Fruit fly (Drosophila melanogaster) whole organism, embryonic: Measurements from ENCODE around the gene Bmcp.
A peak's percentile ranks its signal among the peaks of the same experiment; 100 is the strongest.

Experiments
- C15 ChIP-seq: fragments of 200-800 bp; sonication (Bioruptor generic); IDR thresholded peaks from 3 replicates; pipeline ENCODE4 v1.3.6; 2022; ENCODE audit warnings: missing biosample characterization, missing genetic modification characterization
- CG11247 ChIP-seq: fragments of 200-800 bp; sonication (Bioruptor generic); IDR thresholded peaks from 2 replicates; pipeline ENCODE4 v1.3.6; 2022; ENCODE audit warnings: missing biosample characterization, missing genetic modification characterization
- CG13296 ChIP-seq: fragments of 200-800 bp; sonication (Bioruptor generic); optimal IDR thresholded peaks from 3 replicates; lab custom pipeline; 2018; ENCODE audit warnings: missing biosample characterization, mild to moderate bottlenecking, missing genetic modification characterization
- CG13894 ChIP-seq: fragments of 200-800 bp; sonication (Bioruptor generic); optimal IDR thresholded peaks from 3 replicates; lab custom pipeline; 2018; ENCODE audit warnings: missing biosample characterization, mild to moderate bottlenecking, missing genetic modification characterization, moderate library complexity
- CG16863 ChIP-seq: fragments of 200-800 bp; sonication (Bioruptor generic); optimal IDR thresholded peaks from 3 replicates; lab custom pipeline; 2016; ENCODE audit warnings: missing biosample characterization, missing genetic modification characterization
- CG17328 ChIP-seq: fragments of 200-800 bp; sonication (Bioruptor generic); IDR thresholded peaks from 2 replicates; pipeline ENCODE4 v1.3.6; 2022; ENCODE audit warnings: missing biosample characterization, missing genetic modification characterization
- CG17361 ChIP-seq: fragments of 200-800 bp; sonication (Bioruptor generic); IDR thresholded peaks from 3 replicates; pipeline ENCODE4 v1.3.6; 2022; ENCODE audit warnings: missing biosample characterization, missing genetic modification characterization
- CG1832 ChIP-seq: fragments of 200-800 bp; sonication (Bioruptor generic); optimal IDR thresholded peaks from 2 replicates; lab custom pipeline; 2017; ENCODE audit warnings: missing biosample characterization, mild to moderate bottlenecking, missing genetic modification characterization, inconsistent platforms
- CG18599 ChIP-seq: fragments of 200-800 bp; sonication (Bioruptor generic); optimal IDR thresholded peaks from 3 replicates; lab custom pipeline; 2017; ENCODE audit warnings: missing biosample characterization, missing genetic modification characterization, mild to moderate bottlenecking, moderate library complexity, missing genetic modification reagents
- CG2129 ChIP-seq: fragments of 200-800 bp; sonication (Bioruptor generic); IDR thresholded peaks from 2 replicates; pipeline ENCODE4 v1.3.6; 2022; ENCODE audit warnings: missing biosample characterization, missing genetic modification characterization; ENCODE audit not compliant: partially characterized antibody
- CG31441 ChIP-seq: fragments of 200-800 bp; sonication (Bioruptor generic); IDR thresholded peaks from 2 replicates; pipeline ENCODE4 v1.3.6; 2022; ENCODE audit warnings: missing biosample characterization, missing genetic modification characterization
- CG3847 ChIP-seq: fragments of 200-800 bp; sonication (Bioruptor generic); IDR thresholded peaks from 2 replicates; pipeline ENCODE4 v1.3.6; 2022; ENCODE audit warnings: missing biosample characterization, missing genetic modification characterization
- CG5953 ChIP-seq: fragments of 200-800 bp; sonication (Bioruptor generic); IDR thresholded peaks from 2 replicates; pipeline ENCODE4 v1.3.6; 2022; ENCODE audit warnings: missing biosample characterization, missing genetic modification characterization
- CrebB ChIP-seq: fragments of 200-800 bp; sonication (Bioruptor generic); optimal IDR thresholded peaks from 3 replicates; lab custom pipeline; 2018; ENCODE audit warnings: missing biosample characterization, mild to moderate bottlenecking, missing genetic modification characterization
- D ChIP-seq, 2 experiments: fragments of 200-800 bp in 1 of 2; fragments of >200 bp in 1 of 2; sonication (Bioruptor generic) in 1 of 2; optimal IDR thresholded peaks; 2 replicates in 1 of 2; 3 replicates in 1 of 2; lab custom pipeline; 2017; ENCODE audit warnings: mild to moderate bottlenecking in 1 of 2, missing biosample characterization in 1 of 2, missing genetic modification characterization in 1 of 2, missing genetic modification reagents in 1 of 2
- E2f2 ChIP-seq: fragments of 200-800 bp; sonication (Bioruptor generic); IDR thresholded peaks from 2 replicates; pipeline ENCODE4 v1.3.6; 2022; ENCODE audit warnings: missing biosample characterization, missing genetic modification characterization
- Ets65A ChIP-seq: fragments of 200-800 bp; sonication (Bioruptor generic); peaks from one replicate; lab custom pipeline; 2016; ENCODE audit warnings: missing biosample characterization, missing genetic modification characterization
- Ets97D ChIP-seq: fragments of 200-800 bp; sonication (Bioruptor generic); optimal IDR thresholded peaks from 3 replicates; lab custom pipeline; 2016; ENCODE audit warnings: missing biosample characterization, missing genetic modification characterization
- Gsc ChIP-seq: fragments of 200-800 bp; sonication (Bioruptor generic); IDR thresholded peaks from 2 replicates; pipeline ENCODE4 v1.3.6; 2022; ENCODE audit warnings: missing biosample characterization, missing genetic modification characterization
- Hand ChIP-seq: fragments of 200-800 bp; sonication (Bioruptor generic); optimal IDR thresholded peaks from 2 replicates; lab custom pipeline; 2017; ENCODE audit warnings: mild to moderate bottlenecking, missing biosample characterization, missing genetic modification reagents, missing genetic modification characterization
- Hr78 ChIP-seq, 2 experiments: fragments of 200-800 bp in 1 of 2; fragments of >200 bp in 1 of 2; sonication (Bioruptor generic) in 1 of 2; optimal IDR thresholded peaks; 2 replicates each; lab custom pipeline; 2017 to 2019; ENCODE audit warnings: missing biosample characterization in 2 of 2, missing genetic modification characterization in 2 of 2, mild to moderate bottlenecking in 1 of 2, moderate library complexity in 1 of 2
- MESR4 ChIP-seq: fragments of 200-800 bp; sonication (Bioruptor generic); optimal IDR thresholded peaks from 2 replicates; lab custom pipeline; 2018; ENCODE audit warnings: missing biosample characterization, mild to moderate bottlenecking, missing genetic modification characterization, moderate library complexity
- Myb ChIP-seq: fragments of 200-800 bp; sonication (Bioruptor generic); optimal IDR thresholded peaks from 2 replicates; lab custom pipeline; 2016; ENCODE audit warnings: missing biosample characterization, missing genetic modification characterization
- Optix ChIP-seq: fragments of 200-800 bp; sonication (Bioruptor generic); IDR thresholded peaks from 3 replicates; pipeline ENCODE4 v1.3.6; 2022; ENCODE audit warnings: missing biosample characterization, missing genetic modification characterization
- Poxn ChIP-seq: fragments of 200-800 bp; sonication (Bioruptor generic); IDR thresholded peaks from 2 replicates; pipeline ENCODE4 v1.3.6; 2022; ENCODE audit warnings: missing biosample characterization, missing genetic modification characterization
- Taf1 ChIP-seq: fragments of 200-800 bp; sonication (Bioruptor generic); IDR thresholded peaks from 2 replicates; pipeline ENCODE4 v1.3.6; 2022; ENCODE audit warnings: missing biosample characterization, missing genetic modification characterization
- Trl ChIP-seq, 3 experiments: fragments of >200 bp in 2 of 3; fragments of 200-800 bp in 1 of 3; sonication (Bioruptor generic) in 1 of 3; optimal IDR thresholded peaks; 2 replicates in 1 of 3; 3 replicates in 2 of 3; lab custom pipeline; 2016 to 2017; ENCODE audit warnings: missing biosample characterization in 1 of 3, missing genetic modification characterization in 1 of 3
- Xbp1 ChIP-seq: fragments of 200-800 bp; sonication (Bioruptor generic); optimal IDR thresholded peaks from 3 replicates; lab custom pipeline; 2016; ENCODE audit warnings: missing biosample characterization, mild to moderate bottlenecking, missing genetic modification characterization
- abd-A ChIP-seq: fragments of 200-800 bp; sonication (Bioruptor generic); optimal IDR thresholded peaks from 3 replicates; lab custom pipeline; 2019; ENCODE audit warnings: missing biosample characterization, mild to moderate bottlenecking, missing genetic modification characterization, moderate library complexity
- ap ChIP-seq: fragments of 200-800 bp; sonication (Bioruptor generic); IDR thresholded peaks from 2 replicates; pipeline ENCODE4 v1.3.6; 2022; ENCODE audit warnings: missing biosample characterization, missing genetic modification characterization
- ato ChIP-seq: fragments of 200-800 bp; sonication (Bioruptor generic); IDR thresholded peaks from 2 replicates; pipeline ENCODE4 v1.3.6; 2022; ENCODE audit warnings: missing biosample characterization, missing genetic modification characterization; ENCODE audit not compliant: partially characterized antibody
- bab2 ChIP-seq: fragments of 200-800 bp; sonication (Bioruptor generic); optimal IDR thresholded peaks from 2 replicates; lab custom pipeline; 2016; ENCODE audit warnings: missing biosample characterization, missing genetic modification characterization
- crol ChIP-seq: fragments of 200-800 bp; sonication (Bioruptor generic); IDR thresholded peaks from 2 replicates; pipeline ENCODE4 v1.3.6; 2022; ENCODE audit warnings: missing biosample characterization, missing genetic modification characterization
- esg ChIP-seq: fragments of 200-800 bp; sonication (Bioruptor generic); conservative IDR thresholded peaks from 2 replicates; pipeline ENCODE4 v1.3.6; 2022; ENCODE audit warnings: missing biosample characterization, missing genetic modification characterization
- eve ChIP-seq, 2 experiments: fragments of >200 bp; optimal IDR thresholded peaks; 2 replicates each; lab custom pipeline; 2017; ENCODE audit warnings: missing biosample characterization in 2 of 2, missing genetic modification characterization in 2 of 2
- ftz-f1 ChIP-seq: fragments of 200-800 bp; sonication (Bioruptor generic); optimal IDR thresholded peaks from 2 replicates; lab custom pipeline; 2016; ENCODE audit warnings: missing biosample characterization, missing genetic modification characterization
- jigr1 ChIP-seq: fragments of 200-800 bp; sonication (Bioruptor generic); IDR thresholded peaks from 3 replicates; pipeline ENCODE4 v1.3.6; 2022; ENCODE audit warnings: missing biosample characterization, missing genetic modification characterization
- pnt ChIP-seq: fragments of 200-800 bp; sonication (Bioruptor generic); optimal IDR thresholded peaks from 3 replicates; lab custom pipeline; 2016; ENCODE audit warnings: missing biosample characterization, missing genetic modification characterization
- ro ChIP-seq: fragments of 200-800 bp; sonication (Bioruptor generic); IDR thresholded peaks from 2 replicates; pipeline ENCODE4 v1.3.6; 2022; ENCODE audit warnings: missing biosample characterization, missing genetic modification characterization
- sc ChIP-seq, 3 experiments: fragments of >200 bp in 2 of 3; fragments of 200-800 bp in 1 of 3; sonication (Bioruptor generic) in 1 of 3; optimal IDR thresholded peaks; 2 replicates in 2 of 3; 3 replicates in 1 of 3; lab custom pipeline; 2017; ENCODE audit warnings: mild to moderate bottlenecking in 1 of 3, missing biosample characterization in 1 of 3, missing genetic modification characterization in 1 of 3, missing genetic modification reagents in 1 of 3
- slbo ChIP-seq: fragments of 200-800 bp; sonication (Bioruptor generic); IDR thresholded peaks from 2 replicates; pipeline ENCODE4 v1.3.6; 2022; ENCODE audit warnings: missing biosample characterization, missing genetic modification characterization
- sna ChIP-seq: fragments of 200-800 bp; sonication (Bioruptor generic); IDR thresholded peaks from 2 replicates; pipeline ENCODE4 v1.3.6; 2022; ENCODE audit warnings: missing biosample characterization, missing genetic modification characterization; ENCODE audit not compliant: partially characterized antibody
- sqz ChIP-seq: fragments of 200-800 bp; sonication (Bioruptor generic); optimal IDR thresholded peaks from 3 replicates; lab custom pipeline; 2018; ENCODE audit warnings: missing biosample characterization, mild to moderate bottlenecking, missing genetic modification characterization
- stwl ChIP-seq: fragments of 200-800 bp; sonication (Bioruptor generic); optimal IDR thresholded peaks from 3 replicates; lab custom pipeline; 2018; ENCODE audit warnings: missing biosample characterization, mild to moderate bottlenecking, missing genetic modification characterization, moderate library complexity
- tio ChIP-seq: fragments of 200-800 bp; sonication (Bioruptor generic); optimal IDR thresholded peaks from 2 replicates; lab custom pipeline; 2017; ENCODE audit warnings: missing biosample characterization, missing genetic modification characterization, inconsistent platforms
- trem ChIP-seq: fragments of 200-800 bp; optimal IDR thresholded peaks from 3 replicates; lab custom pipeline; 2019; ENCODE audit warnings: missing biosample characterization, mild to moderate bottlenecking, missing genetic modification characterization, moderate library complexity
- twi ChIP-seq: fragments of 200-800 bp; optimal IDR thresholded peaks from 2 replicates; lab custom pipeline; 2019; ENCODE audit warnings: missing biosample characterization, mild to moderate bottlenecking, missing genetic modification characterization, moderate library complexity
- yki ChIP-seq: fragments of >200 bp; optimal IDR thresholded peaks from 3 replicates; lab custom pipeline; 2018
- zen ChIP-seq: fragments of 200-800 bp; sonication (Bioruptor generic); optimal IDR thresholded peaks from 3 replicates; lab custom pipeline; 2018; ENCODE audit warnings: missing biosample characterization, mild to moderate bottlenecking, missing genetic modification characterization, moderate library complexity

Gene Bmcp

dm6 chr3L:11764930-11765329, 44.2 kb downstream of the Bmcp start (continued):
- TF ChIP-seq Ets65A (GFP tag; lab: Kevin White, UChicago) (peak; percentile 54), trem (tag; lab: Kevin White, UChicago) (peak; percentile 52), yki (lab: Kevin White, UChicago) (no peak), D (optimal IDR thresholded peaks at IDR 0.05; lab: Kevin White, UChicago) (peak; percentile 67), D (GFP tag; optimal IDR thresholded peaks at IDR 0.05; lab: Kevin White, UChicago) (no peak), CG17328 (GFP tag; lab: Robert Waterston, UW) (no peak), zen (tag; lab: Kevin White, UChicago) (peak; percentile 8), Trl (optimal IDR thresholded peaks at IDR 0.05; lab: Kevin White, UChicago) (peak; percentile 46 to 69), Trl (GFP tag; optimal IDR thresholded peaks at IDR 0.05; lab: Kevin White, UChicago) (no peak), twi (peak; percentile 68), tio (GFP tag; lab: Kevin White, UChicago) (no peak), crol (GFP tag; lab: Robert Waterston, UW) (peak; percentile 44; the same call in 1 of the 2 replicates), CG18599 (peak; percentile 22)

- TF ChIP-seq CG16863: no peak
- no peak for TF ChIP-seq Xbp1 (GFP tag; lab: Kevin White, UChicago)
- no peak for TF ChIP-seq abd-A (tag; lab: Kevin White, UChicago)
- no peak for TF ChIP-seq CG31441 (GFP tag; lab: Robert Waterston, UW)
- no peak for TF ChIP-seq CG5953 (GFP tag; lab: Robert Waterston, UW)
- peak; percentile 29; the same call in 1 of the 2 replicates for TF ChIP-seq sna
- TF ChIP-seq Gsc (GFP tag; lab: Robert Waterston, UW): no peak
- no peak for TF ChIP-seq Myb (GFP tag; lab: Kevin White, UChicago)
- TF ChIP-seq Hr78 (GFP tag; optimal IDR thresholded peaks at IDR 0.05; lab: Kevin White, UChicago): no peak
- TF ChIP-seq ftz-f1: peak; percentile 0
- TF ChIP-seq Ets97D (GFP tag; lab: Kevin White, UChicago): no peak
- TF ChIP-seq jigr1 (GFP tag; lab: Robert Waterston, UW): no peak
- no peak for TF ChIP-seq pnt (GFP tag; lab: Kevin White, UChicago)
- TF ChIP-seq ato (GFP tag; lab: Robert Waterston, UW): no peak
- no peak for TF ChIP-seq ro (GFP tag; lab: Robert Waterston, UW)
- TF ChIP-seq CG11247 (GFP tag; lab: Robert Waterston, UW): no peak
- no peak for TF ChIP-seq ap
- TF ChIP-seq CG13296 (GFP tag; lab: Kevin White, UChicago): no peak
- no peak for TF ChIP-seq bab2 (GFP tag; lab: Kevin White, UChicago)
- no peak for TF ChIP-seq CG13894 (tag; lab: Kevin White, UChicago)
- TF ChIP-seq eve (GFP tag; optimal IDR thresholded peaks at IDR 0.05; lab: Kevin White, UChicago): no peak
- no peak for TF ChIP-seq sc (optimal IDR thresholded peaks at IDR 0.05; lab: Kevin White, UChicago)
- TF ChIP-seq sc (GFP tag; optimal IDR thresholded peaks at IDR 0.05; lab: Kevin White, UChicago): no peak
- TF ChIP-seq Hand (GFP tag; lab: Kevin White, UChicago): no peak
- no peak for TF ChIP-seq MESR4 (GFP tag; lab: Kevin White, UChicago)
- TF ChIP-seq esg: no peak
- no peak for TF ChIP-seq Poxn (GFP tag; lab: Robert Waterston, UW)
- peak; percentile 52 for TF ChIP-seq CG1832 (GFP tag; lab: Kevin White, UChicago)
- no peak for TF ChIP-seq E2f2 (GFP tag; lab: Robert Waterston, UW)
- TF ChIP-seq CG3847: no peak
- peak; percentile 76 for TF ChIP-seq stwl (tag; lab: Kevin White, UChicago)
- no peak for TF ChIP-seq Optix (GFP tag; lab: Robert Waterston, UW)
- TF ChIP-seq CrebB (tag; lab: Kevin White, UChicago): no peak
- TF ChIP-seq C15 (GFP tag; lab: Robert Waterston, UW): 0 out of 3 replicates have a peak, but pooled peaks have one; percentile 8
- no peak for TF ChIP-seq sqz (GFP tag; lab: Kevin White, UChicago)
- no peak for TF ChIP-seq CG17361 (GFP tag; lab: Robert Waterston, UW)
- TF ChIP-seq Taf1 (GFP tag; lab: Robert Waterston, UW): no peak
- no peak for TF ChIP-seq slbo (GFP tag; lab: Robert Waterston, UW)
- TF ChIP-seq CG2129 (GFP tag; lab: Robert Waterston, UW): no peak
Observed at dm6 chr3L:11765695-11766232, 45.0 kb downstream of the Bmcp start, which contains the start of gene loaf. TSS of gene loaf (minus strand) at chr3L:11766182.
